Fruit fly (Drosophila melanogaster) whole organism, embryonic: ENCODE results near the gene Phs.

Source experiments
- Aef1 ChIP-seq: fragments of 200-800 bp; sonication (Bioruptor generic); IDR thresholded peaks from 3 replicates; pipeline ENCODE4 v1.3.6; 2022; ENCODE audit warnings: missing biosample characterization, missing genetic modification characterization
- Asciz ChIP-seq: fragments of 200-800 bp; sonication (Bioruptor generic); optimal IDR thresholded peaks from 2 replicates; lab custom pipeline; 2017; ENCODE audit warnings: missing biosample characterization, mild to moderate bottlenecking, missing genetic modification characterization, missing genetic modification reagents
- Atf3 ChIP-seq: fragments of 200-800 bp; sonication (Bioruptor generic); optimal IDR thresholded peaks from 3 replicates; lab custom pipeline; 2016; ENCODE audit warnings: missing biosample characterization, missing genetic modification characterization
- B-H1 ChIP-seq: fragments of 200-800 bp; sonication (Bioruptor generic); IDR thresholded peaks from 3 replicates; pipeline ENCODE4 v1.3.6; 2022; ENCODE audit warnings: missing biosample characterization, missing genetic modification characterization
- Bgb ChIP-seq: fragments of 200-800 bp; sonication (Bioruptor generic); IDR thresholded peaks from 2 replicates; pipeline ENCODE4 v1.3.6; 2022; ENCODE audit warnings: missing biosample characterization, missing genetic modification characterization; ENCODE audit not compliant: partially characterized antibody
- BtbVII ChIP-seq: fragments of 200-800 bp; sonication (Bioruptor generic); optimal IDR thresholded peaks from 3 replicates; lab custom pipeline; 2017; ENCODE audit warnings: missing biosample characterization, mild to moderate bottlenecking, missing genetic modification characterization
- CG10654 ChIP-seq: fragments of 200-800 bp; sonication (Bioruptor generic); optimal IDR thresholded peaks from 2 replicates; lab custom pipeline; 2016; ENCODE audit warnings: missing biosample characterization, missing genetic modification characterization
- CG11085 ChIP-seq: fragments of 200-800 bp; sonication (Bioruptor generic); IDR thresholded peaks from 2 replicates; pipeline ENCODE4 v1.3.6; 2022; ENCODE audit warnings: missing biosample characterization, missing genetic modification characterization
- CG11723 ChIP-seq: fragments of 200-800 bp; sonication (Bioruptor generic); optimal IDR thresholded peaks from 2 replicates; lab custom pipeline; 2017; ENCODE audit warnings: missing biosample characterization, mild to moderate bottlenecking, missing genetic modification characterization
- CG14050 ChIP-seq: fragments of 200-800 bp; sonication (Bioruptor generic); IDR thresholded peaks from 3 replicates; pipeline ENCODE4 v1.3.6; 2022; ENCODE audit warnings: missing biosample characterization, missing genetic modification characterization
- CG18262 ChIP-seq: fragments of 200-800 bp; optimal IDR thresholded peaks from 3 replicates; lab custom pipeline; 2019; ENCODE audit warnings: missing biosample characterization, mild to moderate bottlenecking, missing genetic modification characterization, moderate library complexity
- CG1832 ChIP-seq: fragments of 200-800 bp; sonication (Bioruptor generic); optimal IDR thresholded peaks from 2 replicates; lab custom pipeline; 2017; ENCODE audit warnings: missing biosample characterization, mild to moderate bottlenecking, missing genetic modification characterization, inconsistent platforms
- CG30403 ChIP-seq: fragments of 200-800 bp; sonication (Bioruptor generic); optimal IDR thresholded peaks from 3 replicates; lab custom pipeline; 2016; ENCODE audit warnings: missing biosample characterization, missing genetic modification characterization
- CG3065 ChIP-seq: fragments of 200-800 bp; sonication (Bioruptor generic); optimal IDR thresholded peaks from 2 replicates; lab custom pipeline; 2016; ENCODE audit warnings: missing biosample characterization, missing genetic modification characterization
- CG3281 ChIP-seq: fragments of 200-800 bp; sonication (Bioruptor generic); optimal IDR thresholded peaks from 3 replicates; lab custom pipeline; 2017; ENCODE audit warnings: missing biosample characterization, mild to moderate bottlenecking, missing genetic modification characterization
- CG43689 ChIP-seq: fragments of 200-800 bp; sonication (Bioruptor generic); IDR thresholded peaks from 2 replicates; pipeline ENCODE4 v1.3.6; 2022; ENCODE audit warnings: missing biosample characterization, missing genetic modification characterization
- CG4617 ChIP-seq: fragments of 200-800 bp; sonication (Bioruptor generic); optimal IDR thresholded peaks from 3 replicates; lab custom pipeline; 2016; ENCODE audit warnings: missing biosample characterization, missing genetic modification characterization, borderline replicate concordance
- CG4707 ChIP-seq: fragments of 200-800 bp; sonication (Bioruptor generic); optimal IDR thresholded peaks from 2 replicates; lab custom pipeline; 2018; ENCODE audit warnings: missing biosample characterization, mild to moderate bottlenecking, missing genetic modification characterization, moderate library complexity
- CG6813 ChIP-seq: fragments of 200-800 bp; sonication (Bioruptor generic); optimal IDR thresholded peaks from 2 replicates; lab custom pipeline; 2017; ENCODE audit warnings: missing biosample characterization, missing genetic modification characterization, mild to moderate bottlenecking, moderate library complexity, missing genetic modification reagents
- CG6854 ChIP-seq: fragments of 200-800 bp; sonication (Bioruptor generic); optimal IDR thresholded peaks from 3 replicates; lab custom pipeline; 2017; ENCODE audit warnings: missing biosample characterization, mild to moderate bottlenecking, missing genetic modification characterization
- CG8290 ChIP-seq, 3 experiments: fragments of 200-800 bp; sonication (Bioruptor generic); optimal IDR thresholded peaks; 2 replicates each; lab custom pipeline; 2016 to 2019; ENCODE audit warnings: missing biosample characterization in 3 of 3, missing genetic modification characterization in 3 of 3, mild to moderate bottlenecking in 2 of 3, moderate library complexity in 1 of 3
- CkIIα-i1 ChIP-seq: fragments of 200-800 bp; sonication (Bioruptor generic); IDR thresholded peaks from 2 replicates; pipeline ENCODE4 v1.3.6; 2022; ENCODE audit warnings: missing biosample characterization, missing genetic modification characterization
- Dek ChIP-seq: fragments of 200-800 bp; sonication (Bioruptor generic); optimal IDR thresholded peaks from 3 replicates; lab custom pipeline; 2019; ENCODE audit warnings: missing biosample characterization, mild to moderate bottlenecking, missing genetic modification characterization, moderate library complexity
- Fer1 ChIP-seq: fragments of 200-800 bp; sonication (Bioruptor generic); optimal IDR thresholded peaks from 2 replicates; lab custom pipeline; 2017; ENCODE audit warnings: missing biosample characterization, mild to moderate bottlenecking, missing genetic modification characterization
- Gug ChIP-seq: fragments of 200-800 bp; sonication (Bioruptor generic); IDR thresholded peaks from 4 replicates; pipeline ENCODE4 v1.3.6; 2022; ENCODE audit warnings: missing biosample characterization, missing genetic modification characterization
- HLH54F ChIP-seq: fragments of 200-800 bp; sonication (Bioruptor generic); optimal IDR thresholded peaks from 3 replicates; lab custom pipeline; 2016; ENCODE audit warnings: missing biosample characterization, missing genetic modification characterization
- Hey ChIP-seq: fragments of 200-800 bp; sonication (Bioruptor generic); optimal IDR thresholded peaks from 3 replicates; lab custom pipeline; 2018; ENCODE audit warnings: missing biosample characterization, mild to moderate bottlenecking, missing genetic modification characterization
- MESR4 ChIP-seq: fragments of 200-800 bp; sonication (Bioruptor generic); optimal IDR thresholded peaks from 2 replicates; lab custom pipeline; 2018; ENCODE audit warnings: missing biosample characterization, mild to moderate bottlenecking, missing genetic modification characterization, moderate library complexity
- Max ChIP-seq: fragments of 200-800 bp; sonication (Bioruptor generic); optimal IDR thresholded peaks from 2 replicates; lab custom pipeline; 2016; ENCODE audit warnings: missing biosample characterization, mild to moderate bottlenecking, missing genetic modification characterization
- Nf-YC ChIP-seq: fragments of 200-800 bp; optimal IDR thresholded peaks from 3 replicates; lab custom pipeline; 2019; ENCODE audit warnings: missing biosample characterization, mild to moderate bottlenecking, missing genetic modification characterization, moderate library complexity
- Oaz ChIP-seq: fragments of 200-800 bp; sonication (Bioruptor generic); IDR thresholded peaks from 2 replicates; pipeline ENCODE4 v1.3.6; 2022; ENCODE audit warnings: missing biosample characterization, missing genetic modification characterization
- Rfx ChIP-seq: fragments of 200-800 bp; sonication (Bioruptor generic); IDR thresholded peaks from 2 replicates; pipeline ENCODE4 v1.3.6; 2022; ENCODE audit warnings: missing biosample characterization, missing genetic modification characterization
- Xbp1 ChIP-seq: fragments of 200-800 bp; sonication (Bioruptor generic); optimal IDR thresholded peaks from 3 replicates; lab custom pipeline; 2016; ENCODE audit warnings: missing biosample characterization, mild to moderate bottlenecking, missing genetic modification characterization
- al ChIP-seq: fragments of 200-800 bp; sonication (Bioruptor generic); IDR thresholded peaks from 2 replicates; pipeline ENCODE4 v1.3.6; 2022; ENCODE audit warnings: missing biosample characterization, missing genetic modification characterization
- br ChIP-seq: fragments of >200 bp; optimal IDR thresholded peaks from 2 replicates; lab custom pipeline; 2017
- caup ChIP-seq: fragments of 200-800 bp; sonication (Bioruptor generic); optimal IDR thresholded peaks from 3 replicates; lab custom pipeline; 2017; ENCODE audit warnings: missing biosample characterization, mild to moderate bottlenecking, missing genetic modification characterization, moderate library complexity; ENCODE audit not compliant: severe bottlenecking
- da ChIP-seq: fragments of 200-800 bp; sonication (Bioruptor generic); optimal IDR thresholded peaks from 2 replicates; lab custom pipeline; 2016; ENCODE audit warnings: missing biosample characterization, missing genetic modification characterization
- fd64A ChIP-seq: fragments of 200-800 bp; sonication (Bioruptor generic); optimal IDR thresholded peaks from 3 replicates; lab custom pipeline; 2018; ENCODE audit warnings: missing biosample characterization, mild to moderate bottlenecking, missing genetic modification characterization
- ftz-f1 ChIP-seq: fragments of 200-800 bp; sonication (Bioruptor generic); optimal IDR thresholded peaks from 2 replicates; lab custom pipeline; 2016; ENCODE audit warnings: missing biosample characterization, missing genetic modification characterization
- gfzf ChIP-seq: fragments of 200-800 bp; sonication (Bioruptor generic); optimal IDR thresholded peaks from 2 replicates; lab custom pipeline; 2016; ENCODE audit warnings: missing biosample characterization, mild to moderate bottlenecking, missing genetic modification characterization, moderate library complexity
- ken ChIP-seq: fragments of 200-800 bp; sonication (Bioruptor generic); IDR thresholded peaks from 3 replicates; pipeline ENCODE4 v1.3.6; 2022; ENCODE audit warnings: missing biosample characterization, missing genetic modification characterization
- kni ChIP-seq: fragments of 200-800 bp; sonication (Bioruptor generic); optimal IDR thresholded peaks from 3 replicates; lab custom pipeline; 2017; ENCODE audit warnings: mild to moderate bottlenecking, missing biosample characterization, missing genetic modification reagents, missing genetic modification characterization
- knrl ChIP-seq: fragments of 200-800 bp; sonication (Bioruptor generic); IDR thresholded peaks from 3 replicates; pipeline ENCODE4 v1.3.6; 2022; ENCODE audit warnings: missing biosample characterization, missing genetic modification characterization; ENCODE audit not compliant: partially characterized antibody
- peb ChIP-seq: fragments of 200-800 bp; sonication (Bioruptor generic); IDR thresholded peaks from 2 replicates; pipeline ENCODE4 v1.3.6; 2022; ENCODE audit warnings: missing biosample characterization, missing genetic modification characterization
- sna ChIP-seq: fragments of 200-800 bp; sonication (Bioruptor generic); IDR thresholded peaks from 2 replicates; pipeline ENCODE4 v1.3.6; 2022; ENCODE audit warnings: missing biosample characterization, missing genetic modification characterization; ENCODE audit not compliant: partially characterized antibody
- sob ChIP-seq: fragments of 200-800 bp; sonication (Bioruptor generic); IDR thresholded peaks from 2 replicates; pipeline ENCODE4 v1.3.6; 2022; ENCODE audit warnings: missing biosample characterization, missing genetic modification characterization
- tin ChIP-seq: fragments of 200-800 bp; sonication (Bioruptor generic); optimal IDR thresholded peaks from 3 replicates; lab custom pipeline; 2016; ENCODE audit warnings: missing biosample characterization, missing genetic modification characterization
- ttk ChIP-seq: fragments of 200-800 bp; sonication (Bioruptor generic); IDR thresholded peaks from 2 replicates; pipeline ENCODE4 v2.1.2; 2022; ENCODE audit warnings: missing biosample characterization, missing genetic modification characterization

Gene Phs

DNA sequence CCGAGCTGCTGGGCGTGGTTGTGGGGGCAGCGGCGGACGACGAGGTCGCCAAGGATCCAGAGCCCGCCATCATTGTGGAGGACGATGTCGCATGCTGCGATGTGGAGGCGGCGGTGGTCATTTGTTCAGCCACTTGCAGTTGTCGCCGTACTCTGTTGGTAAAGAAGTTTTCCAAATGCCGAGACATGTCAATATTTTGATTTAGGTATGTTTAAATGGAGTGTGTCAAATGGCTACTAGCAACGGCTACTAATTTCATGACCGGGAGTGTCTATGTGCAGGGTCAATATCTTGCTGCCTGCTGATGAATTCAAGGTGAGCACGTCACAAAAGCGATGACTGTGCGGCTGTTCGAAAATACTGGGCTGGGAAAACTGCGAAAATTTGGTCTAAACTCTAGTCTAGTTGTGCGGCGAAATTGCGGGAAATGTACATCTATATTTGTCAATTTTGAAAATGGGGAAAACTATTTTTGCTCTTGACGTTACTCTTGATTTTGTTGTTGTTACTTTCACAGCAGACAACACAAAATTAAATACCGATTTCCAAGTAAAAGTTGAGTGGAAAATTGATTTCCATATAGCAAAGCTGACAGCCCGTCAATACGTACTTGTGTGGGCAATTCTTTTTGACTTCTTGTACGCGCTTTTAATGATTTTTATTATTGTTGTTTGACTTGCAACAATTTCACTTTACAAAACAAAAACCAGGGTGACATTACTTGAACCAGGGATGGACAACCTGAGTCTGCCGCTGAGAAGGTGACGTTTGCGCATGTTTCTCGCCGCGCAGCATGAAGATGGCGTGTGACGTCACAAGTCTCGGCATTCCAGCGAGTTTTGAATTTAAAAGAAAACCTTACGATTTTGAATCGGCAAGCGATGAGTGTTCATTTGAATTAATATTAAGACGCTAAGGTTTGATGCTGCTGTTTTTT, 32.0 kb upstream of the Phs start, which contains the start of gene CG7656 (continued):
- peak; percentile 87 for TF ChIP-seq Gug (GFP tag; lab: Robert Waterston, UW)
- TF ChIP-seq ken: peak; percentile 79
- no peak for TF ChIP-seq kni (GFP tag; lab: Kevin White, UChicago)
- peak; percentile 49; the same call in 2 of the 3 replicates for TF ChIP-seq B-H1 (GFP tag; lab: Robert Waterston, UW)
- no peak for TF ChIP-seq fd64A (GFP tag; lab: Kevin White, UChicago)
- TF ChIP-seq al: peak; percentile 62
- TF ChIP-seq Max (GFP tag; lab: Kevin White, UChicago): peak; percentile 43
- no peak for TF ChIP-seq CG3065 (GFP tag; lab: Kevin White, UChicago)
- TF ChIP-seq knrl (GFP tag; lab: Robert Waterston, UW): no peak
- peak; percentile 44 for TF ChIP-seq caup
- peak; percentile 82 for TF ChIP-seq tin
- no peak for TF ChIP-seq peb (GFP tag; lab: Robert Waterston, UW)
- TF ChIP-seq CG6854 (GFP tag; lab: Kevin White, UChicago): peak; percentile 10
- TF ChIP-seq sna: no peak
- peak; percentile 43 for TF ChIP-seq da (GFP tag; lab: Kevin White, UChicago)
- TF ChIP-seq Xbp1 (GFP tag; lab: Kevin White, UChicago): peak; percentile 86
- no peak for TF ChIP-seq br (lab: Kevin White, UChicago)
- peak; percentile 25; the same call in 2 of the 3 replicates for TF ChIP-seq CG14050
- peak; percentile 16; the same call in 1 of the 2 replicates for TF ChIP-seq Bgb (GFP tag; lab: Robert Waterston, UW)
- peak; percentile 5 for TF ChIP-seq CG11723 (GFP tag; lab: Kevin White, UChicago)
- peak; percentile 89 for TF ChIP-seq MESR4 (GFP tag; lab: Kevin White, UChicago)
- no peak for TF ChIP-seq BtbVII (GFP tag; lab: Kevin White, UChicago)
- TF ChIP-seq gfzf (GFP tag; lab: Kevin White, UChicago): no peak
- no peak for TF ChIP-seq Nf-YC (tag; lab: Kevin White, UChicago)
- TF ChIP-seq HLH54F: peak; percentile 82
- peak; percentile 94 for TF ChIP-seq CG4617 (GFP tag; lab: Kevin White, UChicago)
- peak; percentile 96 for TF ChIP-seq CG3281 (GFP tag; lab: Kevin White, UChicago)
- TF ChIP-seq CG10654 (GFP tag; lab: Kevin White, UChicago): peak; percentile 40
- TF ChIP-seq ttk (GFP tag; lab: Robert Waterston, UW): peak; percentile 42; the same call in 1 of the 2 replicates
- TF ChIP-seq CkIIα-i1 (GFP tag; lab: Robert Waterston, UW): no peak
- TF ChIP-seq Dek (tag; lab: Kevin White, UChicago): peak; percentile 66
- TF ChIP-seq CG11085 (GFP tag; lab: Robert Waterston, UW): no peak
- no peak for TF ChIP-seq Oaz (GFP tag; lab: Robert Waterston, UW)
- peak; percentile 75 for TF ChIP-seq CG30403 (GFP tag; lab: Kevin White, UChicago)
- peak; percentile 52 for TF ChIP-seq CG4707 (GFP tag; lab: Kevin White, UChicago)
- peak; percentile 70 for TF ChIP-seq Aef1
- TF ChIP-seq Rfx: peak; percentile 85
- peak; percentile 75 for TF ChIP-seq sob (GFP tag; lab: Robert Waterston, UW)
- TF ChIP-seq CG8290 (GFP tag; optimal IDR thresholded peaks at IDR 0.05; lab: Kevin White, UChicago): peak; percentile 47
- peak; percentile 43 to 95 for TF ChIP-seq CG8290 (tag; optimal IDR thresholded peaks at IDR 0.05; lab: Kevin White, UChicago)
- TF ChIP-seq CG1832: no peak
- no peak for TF ChIP-seq Asciz
- TF ChIP-seq CG6813 (GFP tag; lab: Kevin White, UChicago): peak; percentile 9
- peak; percentile 70 for TF ChIP-seq Atf3 (GFP tag; lab: Kevin White, UChicago)
- TF ChIP-seq CG43689 (GFP tag; lab: Robert Waterston, UW): no peak
- TF ChIP-seq ftz-f1 (GFP tag; lab: Kevin White, UChicago): peak; percentile 56
- no peak for TF ChIP-seq Fer1
- no peak for TF ChIP-seq CG18262 (tag; lab: Kevin White, UChicago)
- TF ChIP-seq Hey (tag; lab: Kevin White, UChicago): no peak
